Fruit fly (Drosophila melanogaster): Measurements from ENCODE around the gene Sec61gamma.

The Sec61gamma gene

DNA sequence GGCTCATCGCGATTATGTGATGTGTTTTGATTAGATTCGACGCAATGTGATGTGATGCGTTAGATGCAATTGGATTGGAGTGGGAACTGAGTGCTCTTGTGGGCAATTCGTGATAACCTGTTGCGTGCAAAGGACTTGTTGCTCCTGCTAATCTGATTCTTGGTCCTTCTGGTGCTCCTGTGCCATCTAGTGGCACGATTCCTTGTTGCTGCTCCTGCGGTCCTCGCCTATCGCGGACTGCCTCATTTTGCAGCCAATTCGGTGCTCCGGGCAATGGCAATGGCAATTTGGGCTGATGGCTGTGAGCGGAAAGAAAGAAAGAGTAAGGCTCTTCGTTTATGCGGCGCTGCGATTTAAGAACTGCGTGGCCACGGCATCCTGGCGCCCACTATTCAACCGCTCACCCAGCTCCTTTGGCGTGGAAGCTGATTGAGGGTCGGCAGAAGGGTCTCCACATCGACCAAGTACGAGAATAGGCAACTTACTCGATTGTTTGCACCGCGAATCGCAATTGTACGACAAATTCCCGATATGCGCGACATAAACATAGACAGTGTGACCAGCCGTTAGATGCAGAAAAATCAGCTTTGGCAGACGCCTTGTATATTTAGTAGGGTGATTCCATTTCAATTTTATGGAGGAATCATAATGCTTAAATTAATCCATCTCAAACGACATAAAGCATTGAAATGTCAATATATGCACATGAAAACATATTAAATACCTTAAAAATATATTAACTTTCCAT lies 50.0 kb downstream of the Sec61gamma start, which contains the start of gene Mer (continued):
- TF ChIP-seq Nf-YC (tag; optimal IDR thresholded peaks at IDR 0.05) (peak; percentile 74), CG2202 (tag; optimal IDR thresholded peaks at IDR 0.05) (peak; percentile 60), CG4854 (GFP tag; optimal IDR thresholded peaks at IDR 0.05) (peak; percentile 52), CG10274 (GFP tag; optimal IDR thresholded peaks at IDR 0.05) (peak; percentile 54), CG17328 (GFP tag; IDR thresholded peaks at IDR 0.05) (peak; percentile 75), Aef1 (GFP tag; IDR thresholded peaks at IDR 0.05) (peak; percentile 77), Med (GFP tag) (peak; percentile 99), Dref (GFP tag; IDR thresholded peaks at IDR 0.05) (0 out of 2 replicates have a peak, but pooled peaks have one; percentile 25), trem (tag; optimal IDR thresholded peaks at IDR 0.05) (peak; percentile 86), CG13296 (GFP tag; optimal IDR thresholded peaks at IDR 0.05) (peak; percentile 87), CG42726 (GFP tag; IDR thresholded peaks at IDR 0.05; ENCODE audit: partially characterized antibody) (no peak), sim (GFP tag; IDR thresholded peaks at IDR 0.05) (peak; percentile 67), aop (GFP tag; IDR thresholded peaks at IDR 0.05) (no peak), Gsc (GFP tag; IDR thresholded peaks at IDR 0.05) (peak; percentile 41; the same call in 1 of the 2 replicates), bowl (GFP tag; IDR thresholded peaks at IDR 0.05) (0 out of 2 replicates have a peak, but pooled peaks have one; percentile 38), chif (GFP tag; optimal IDR thresholded peaks at IDR 0.05) (peak; percentile 69 to 85), CG10267 (tag; optimal IDR thresholded peaks at IDR 0.05) (peak; percentile 71), cg (GFP tag; optimal IDR thresholded peaks at IDR 0.05) (no peak), Vsx1 (GFP tag; optimal IDR thresholded peaks at IDR 0.05) (no peak), Neu2 (GFP tag; optimal IDR thresholded peaks at IDR 0.05; ENCODE audit: borderline replicate concordance) (peak; percentile 62), wdn (GFP tag; IDR thresholded peaks at IDR 0.05) (peak; percentile 55; the same call in 1 of the 2 replicates), CG6791 (GFP tag; IDR thresholded peaks at IDR 0.05; ENCODE audit: partially characterized antibody) (no peak), NFAT (GFP tag; IDR thresholded peaks at IDR 0.05) (peak; percentile 48), CG30403 (GFP tag; optimal IDR thresholded peaks at IDR 0.05) (peak; percentile 84), CG9609 (GFP tag; optimal IDR thresholded peaks at IDR 0.05) (peak; percentile 86), CG10543 (GFP tag; optimal IDR thresholded peaks at IDR 0.05) (peak; percentile 67), CG15011 (GFP tag; optimal IDR thresholded peaks at IDR 0.05) (no peak), org-1 (GFP tag; optimal IDR thresholded peaks at IDR 0.05) (peak; percentile 81), HLH54F (GFP tag; optimal IDR thresholded peaks at IDR 0.05) (peak; percentile 86), CG31388 (GFP tag; optimal IDR thresholded peaks at IDR 0.05) (peak; percentile 36), Doc3 (GFP tag; IDR thresholded peaks at IDR 0.05; ENCODE audit: partially characterized antibody) (no peak), Pdp1 (GFP tag; optimal IDR thresholded peaks at IDR 0.05) (peak; percentile 78 to 81), Camta (GFP tag; optimal IDR thresholded peaks at IDR 0.05) (peak; percentile 81), jing (GFP tag; optimal IDR thresholded peaks at IDR 0.05) (no peak), chinmo (GFP tag; IDR thresholded peaks at IDR 0.05; ENCODE audit: partially characterized antibody) (no peak), eve (GFP tag; optimal IDR thresholded peaks at IDR 0.05) (no peak), CG8290 (GFP tag; optimal IDR thresholded peaks at IDR 0.05) (peak; percentile 85), CG8290 (tag; optimal IDR thresholded peaks at IDR 0.05) (peak; percentile 49 to 97), zfh2 (GFP tag; optimal IDR thresholded peaks at IDR 0.05) (peak; percentile 84), Xrp1 (GFP tag; IDR thresholded peaks at IDR 0.05) (peak; percentile 88), ham (GFP tag; IDR thresholded peaks at IDR 0.05) (0 out of 2 replicates have a peak, but pooled peaks have one; percentile 57), kah (GFP tag; optimal IDR thresholded peaks at IDR 0.05) (peak; percentile 62), ap (GFP tag; IDR thresholded peaks at IDR 0.05) (peak; percentile 35; the same call in 1 of the 2 replicates), br (optimal IDR thresholded peaks at IDR 0.05) (no peak), Hmx (GFP tag; optimal IDR thresholded peaks at IDR 0.05) (peak; percentile 49), mirr (GFP tag; optimal IDR thresholded peaks at IDR 0.05) (peak; percentile 85), Kr (GFP tag; optimal IDR thresholded peaks at IDR 0.05) (no peak), CG1602 (GFP tag; optimal IDR thresholded peaks at IDR 0.05) (peak; percentile 64), CG8924 (tag; optimal IDR thresholded peaks at IDR 0.05) (peak; percentile 81), H2.0 (GFP tag; IDR thresholded peaks at IDR 0.05) (peak; percentile 64)

Data from whole organism, embryonic.